Fruit fly (Drosophila melanogaster) whole organism, embryonic: Measurements from ENCODE around the gene CG10019.

Experiments
- ATbp ChIP-seq: fragments of 200-800 bp; sonication (Bioruptor generic); optimal IDR thresholded peaks from 2 replicates; lab custom pipeline; 2017; ENCODE audit warnings: missing biosample characterization, mild to moderate bottlenecking, missing genetic modification characterization, missing genetic modification reagents
- Aef1 ChIP-seq: fragments of 200-800 bp; sonication (Bioruptor generic); IDR thresholded peaks from 3 replicates; pipeline ENCODE4 v1.3.6; 2022; ENCODE audit warnings: missing biosample characterization, missing genetic modification characterization
- B-H2 ChIP-seq: fragments of 200-800 bp; sonication (Bioruptor generic); optimal IDR thresholded peaks from 2 replicates; lab custom pipeline; 2018; ENCODE audit warnings: missing biosample characterization, mild to moderate bottlenecking, missing genetic modification characterization
- CG10209 ChIP-seq: fragments of 200-800 bp; sonication (Bioruptor generic); optimal IDR thresholded peaks from 3 replicates; lab custom pipeline; 2017; ENCODE audit warnings: missing biosample characterization, mild to moderate bottlenecking, missing genetic modification characterization, missing genetic modification reagents
- CG10543 ChIP-seq: fragments of 200-800 bp; sonication (Bioruptor generic); optimal IDR thresholded peaks from 3 replicates; lab custom pipeline; 2017; ENCODE audit warnings: missing biosample characterization, mild to moderate bottlenecking, missing genetic modification characterization, moderate library complexity
- CG12104 ChIP-seq: fragments of 200-800 bp; sonication (Bioruptor generic); optimal IDR thresholded peaks from 3 replicates; lab custom pipeline; 2016; ENCODE audit warnings: missing biosample characterization, missing genetic modification characterization
- CG12769 ChIP-seq: fragments of 200-800 bp; sonication (Bioruptor generic); optimal IDR thresholded peaks from 2 replicates; lab custom pipeline; 2019; ENCODE audit warnings: missing biosample characterization, mild to moderate bottlenecking, missing genetic modification characterization, moderate library complexity
- CG14014 ChIP-seq: fragments of 200-800 bp; sonication (Bioruptor generic); IDR thresholded peaks from 2 replicates; pipeline ENCODE4 v1.3.6; 2022; ENCODE audit warnings: missing biosample characterization, missing genetic modification characterization
- CG15011 ChIP-seq: fragments of 200-800 bp; sonication (Bioruptor generic); optimal IDR thresholded peaks from 3 replicates; lab custom pipeline; 2018; ENCODE audit warnings: missing biosample characterization, mild to moderate bottlenecking, missing genetic modification characterization
- CG1602 ChIP-seq: fragments of 200-800 bp; sonication (Bioruptor generic); optimal IDR thresholded peaks from 3 replicates; lab custom pipeline; 2016; ENCODE audit warnings: missing biosample characterization, missing genetic modification characterization
- CG2199 ChIP-seq: fragments of 200-800 bp; sonication (Bioruptor generic); IDR thresholded peaks from 3 replicates; pipeline ENCODE4 v1.3.6; 2022; ENCODE audit warnings: missing biosample characterization, missing genetic modification characterization
- CG5180 ChIP-seq: fragments of 200-800 bp; sonication (Bioruptor generic); optimal IDR thresholded peaks from 3 replicates; lab custom pipeline; 2017; ENCODE audit warnings: missing biosample characterization, missing genetic modification characterization, mild to moderate bottlenecking, moderate library complexity, missing genetic modification reagents
- CG6175 ChIP-seq: fragments of 200-800 bp; sonication (Bioruptor generic); IDR thresholded peaks from 3 replicates; pipeline ENCODE4 v1.3.6; 2022; ENCODE audit warnings: missing biosample characterization, missing genetic modification characterization
- CG6813 ChIP-seq: fragments of 200-800 bp; sonication (Bioruptor generic); optimal IDR thresholded peaks from 2 replicates; lab custom pipeline; 2017; ENCODE audit warnings: missing biosample characterization, missing genetic modification characterization, mild to moderate bottlenecking, moderate library complexity, missing genetic modification reagents
- CG7839 ChIP-seq: fragments of 200-800 bp; sonication (Bioruptor generic); optimal IDR thresholded peaks from 3 replicates; lab custom pipeline; 2018; ENCODE audit warnings: missing biosample characterization, mild to moderate bottlenecking, missing genetic modification characterization, moderate library complexity
- CG7963 ChIP-seq: fragments of 200-800 bp; sonication (Bioruptor generic); IDR thresholded peaks from 3 replicates; pipeline ENCODE4 v1.3.6; 2022; ENCODE audit warnings: missing biosample characterization, missing genetic modification characterization; ENCODE audit not compliant: partially characterized antibody
- CG9727 ChIP-seq: fragments of 200-800 bp; sonication (Bioruptor generic); optimal IDR thresholded peaks from 3 replicates; lab custom pipeline; 2017; ENCODE audit warnings: missing biosample characterization, mild to moderate bottlenecking, missing genetic modification characterization
- Eip74EF ChIP-seq, 2 experiments: fragments of 200-800 bp in 1 of 2; fragments of >200 bp in 1 of 2; sonication (Bioruptor generic) in 1 of 2; optimal IDR thresholded peaks; 2 replicates each; lab custom pipeline; 2017 to 2019; ENCODE audit warnings: missing biosample characterization in 2 of 2, missing genetic modification characterization in 2 of 2, mild to moderate bottlenecking in 1 of 2, moderate library complexity in 1 of 2
- Fer1 ChIP-seq: fragments of 200-800 bp; sonication (Bioruptor generic); optimal IDR thresholded peaks from 2 replicates; lab custom pipeline; 2017; ENCODE audit warnings: missing biosample characterization, mild to moderate bottlenecking, missing genetic modification characterization
- Max ChIP-seq: fragments of 200-800 bp; sonication (Bioruptor generic); optimal IDR thresholded peaks from 2 replicates; lab custom pipeline; 2016; ENCODE audit warnings: missing biosample characterization, mild to moderate bottlenecking, missing genetic modification characterization
- Pdp1 ChIP-seq, 2 experiments: fragments of 200-800 bp; sonication (Bioruptor generic); optimal IDR thresholded peaks; 3 replicates each; lab custom pipeline; 2016; ENCODE audit warnings: missing biosample characterization in 2 of 2, missing genetic modification characterization in 2 of 2, mild to moderate bottlenecking in 1 of 2, moderate library complexity in 1 of 2
- Spps ChIP-seq: fragments of 200-800 bp; sonication (Bioruptor generic); optimal IDR thresholded peaks from 2 replicates; lab custom pipeline; 2018; ENCODE audit warnings: missing biosample characterization, mild to moderate bottlenecking, missing genetic modification characterization
- TFAM ChIP-seq: fragments of 200-800 bp; sonication (Bioruptor generic); optimal IDR thresholded peaks from 2 replicates; lab custom pipeline; 2017; ENCODE audit warnings: missing biosample characterization, missing genetic modification characterization, inconsistent platforms
- Xbp1 ChIP-seq: fragments of 200-800 bp; sonication (Bioruptor generic); optimal IDR thresholded peaks from 3 replicates; lab custom pipeline; 2016; ENCODE audit warnings: missing biosample characterization, mild to moderate bottlenecking, missing genetic modification characterization
- YL-1 ChIP-seq: fragments of 200-800 bp; sonication (Bioruptor generic); optimal IDR thresholded peaks from 3 replicates; lab custom pipeline; 2017; ENCODE audit warnings: missing biosample characterization, mild to moderate bottlenecking, missing genetic modification characterization
- chif ChIP-seq, 2 experiments: fragments of 200-800 bp; sonication (Bioruptor generic); optimal IDR thresholded peaks; 3 replicates each; lab custom pipeline; 2016; ENCODE audit warnings: missing biosample characterization in 2 of 2, missing genetic modification characterization in 2 of 2
- ci ChIP-seq: fragments of 200-800 bp; sonication (Bioruptor generic); IDR thresholded peaks from 3 replicates; pipeline ENCODE4 v1.3.6; 2022; ENCODE audit warnings: missing biosample characterization, missing genetic modification characterization
- cwo ChIP-seq: fragments of 200-800 bp; sonication (Bioruptor generic); optimal IDR thresholded peaks from 3 replicates; lab custom pipeline; 2017; ENCODE audit warnings: missing biosample characterization, missing genetic modification characterization, mild to moderate bottlenecking, moderate library complexity, missing genetic modification reagents
- dati ChIP-seq: fragments of 200-800 bp; sonication (Bioruptor generic); IDR thresholded peaks from 2 replicates; pipeline ENCODE4 v1.3.6; 2022; ENCODE audit warnings: missing biosample characterization, missing genetic modification characterization
- dmrt99B ChIP-seq: fragments of 200-800 bp; sonication (Bioruptor generic); optimal IDR thresholded peaks from 2 replicates; lab custom pipeline; 2018; ENCODE audit warnings: missing biosample characterization, mild to moderate bottlenecking, missing genetic modification characterization, moderate library complexity
- esg ChIP-seq: fragments of 200-800 bp; sonication (Bioruptor generic); conservative IDR thresholded peaks from 2 replicates; pipeline ENCODE4 v1.3.6; 2022; ENCODE audit warnings: missing biosample characterization, missing genetic modification characterization
- exex ChIP-seq: fragments of 200-800 bp; sonication (Bioruptor generic); optimal IDR thresholded peaks from 4 replicates; lab custom pipeline; 2018; ENCODE audit warnings: missing biosample characterization, mild to moderate bottlenecking, missing genetic modification characterization, moderate library complexity
- gcm2 ChIP-seq: fragments of 200-800 bp; sonication (Bioruptor generic); optimal IDR thresholded peaks from 2 replicates; lab custom pipeline; 2016; ENCODE audit warnings: missing biosample characterization, missing genetic modification characterization
- gsb-n ChIP-seq: fragments of 200-800 bp; sonication (Bioruptor generic); optimal IDR thresholded peaks from 3 replicates; lab custom pipeline; 2018; ENCODE audit warnings: missing biosample characterization, mild to moderate bottlenecking, missing genetic modification characterization
- gt ChIP-seq: fragments of 200-800 bp; sonication (Bioruptor generic); IDR thresholded peaks from 2 replicates; pipeline ENCODE4 v1.3.6; 2022; ENCODE audit warnings: missing biosample characterization, missing genetic modification characterization
- lola ChIP-seq, 3 experiments: fragments of >200 bp in 2 of 3; fragments of 200-800 bp in 1 of 3; sonication (Bioruptor generic) in 1 of 3; optimal IDR thresholded peaks; 2 replicates each; lab custom pipeline; 2017 to 2019; ENCODE audit warnings: missing biosample characterization in 3 of 3, missing genetic modification characterization in 3 of 3, mild to moderate bottlenecking in 1 of 3, moderate library complexity in 1 of 3
- pb ChIP-seq: fragments of 200-800 bp; sonication (Bioruptor generic); optimal IDR thresholded peaks from 3 replicates; lab custom pipeline; 2016; ENCODE audit warnings: missing biosample characterization, missing genetic modification characterization
- phol ChIP-seq: fragments of 200-800 bp; sonication (Bioruptor generic); optimal IDR thresholded peaks from 3 replicates; lab custom pipeline; 2018; ENCODE audit warnings: missing biosample characterization, mild to moderate bottlenecking, missing genetic modification characterization, moderate library complexity
- pum ChIP-seq: fragments of 200-800 bp; sonication (Bioruptor generic); optimal IDR thresholded peaks from 2 replicates; lab custom pipeline; 2016; ENCODE audit warnings: missing biosample characterization, missing genetic modification characterization
- repo ChIP-seq: fragments of 200-800 bp; sonication (Bioruptor generic); optimal IDR thresholded peaks from 2 replicates; lab custom pipeline; 2016; ENCODE audit warnings: missing biosample characterization, missing genetic modification characterization
- row ChIP-seq: fragments of 200-800 bp; sonication (Bioruptor generic); IDR thresholded peaks from 3 replicates; pipeline ENCODE4 v1.3.6; 2022; ENCODE audit warnings: missing biosample characterization, missing genetic modification characterization
- sens ChIP-seq: fragments of 200-800 bp; sonication (Bioruptor generic); peaks from one replicate; lab custom pipeline; 2016; ENCODE audit warnings: missing biosample characterization, missing genetic modification characterization
- sima ChIP-seq: fragments of 200-800 bp; sonication (Bioruptor generic); optimal IDR thresholded peaks from 2 replicates; lab custom pipeline; 2016; ENCODE audit warnings: missing biosample characterization, missing genetic modification characterization
- sisA ChIP-seq: fragments of 200-800 bp; sonication (Bioruptor generic); IDR thresholded peaks from 2 replicates; pipeline ENCODE4 v1.3.6; 2022; ENCODE audit warnings: missing biosample characterization, missing genetic modification characterization
- slp2 ChIP-seq: fragments of 200-800 bp; sonication (Bioruptor generic); optimal IDR thresholded peaks from 2 replicates; lab custom pipeline; 2016; ENCODE audit warnings: missing biosample characterization, missing genetic modification characterization
- sna ChIP-seq: fragments of 200-800 bp; sonication (Bioruptor generic); IDR thresholded peaks from 2 replicates; pipeline ENCODE4 v1.3.6; 2022; ENCODE audit warnings: missing biosample characterization, missing genetic modification characterization; ENCODE audit not compliant: partially characterized antibody
- tap ChIP-seq: fragments of 200-800 bp; optimal IDR thresholded peaks from 3 replicates; lab custom pipeline; 2019; ENCODE audit warnings: missing biosample characterization, mild to moderate bottlenecking, missing genetic modification characterization, moderate library complexity
- tio ChIP-seq: fragments of 200-800 bp; sonication (Bioruptor generic); optimal IDR thresholded peaks from 2 replicates; lab custom pipeline; 2017; ENCODE audit warnings: missing biosample characterization, missing genetic modification characterization, inconsistent platforms

CG10019 gene

DNA sequence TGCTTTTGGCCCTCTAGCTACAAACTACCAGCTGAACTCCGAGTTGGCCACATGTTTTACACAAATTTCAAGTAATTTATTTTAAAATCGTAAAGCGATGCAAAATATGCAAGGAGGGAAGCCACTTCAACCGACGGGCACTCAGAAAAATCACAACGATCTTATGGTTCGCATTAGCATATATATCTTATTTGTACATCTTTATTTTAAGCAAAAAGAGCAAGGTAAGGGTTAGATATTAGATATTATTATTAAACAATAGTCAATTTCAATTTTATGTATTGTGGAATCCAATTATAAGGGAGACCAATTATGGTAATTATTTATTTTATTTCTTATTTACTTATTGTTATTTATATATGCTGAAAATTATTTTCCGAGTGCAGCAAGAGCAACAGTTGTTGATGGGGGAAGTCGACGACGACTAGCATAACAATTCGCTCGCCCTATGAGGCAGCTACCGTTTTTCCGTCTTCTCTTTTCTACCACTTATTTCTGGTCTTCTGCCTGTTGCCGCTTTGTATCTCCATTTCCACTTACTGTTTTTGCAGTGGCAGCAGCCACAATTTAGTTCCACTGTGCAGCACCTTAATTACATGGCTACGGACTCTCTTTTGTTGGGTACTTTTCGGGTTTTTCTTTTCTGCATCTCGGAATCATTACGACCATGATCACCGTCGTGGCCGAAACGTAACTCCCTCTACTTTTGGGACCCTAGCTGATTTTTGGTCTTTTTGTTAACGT lies 39.6 kb downstream of the CG10019 start (continued):
- no peak for TF ChIP-seq CG6175 (GFP tag; lab: Robert Waterston, UW)
- TF ChIP-seq CG7839 = peak; percentile 66
- TF ChIP-seq ci (GFP tag; lab: Robert Waterston, UW) = no peak
- TF ChIP-seq row = peak; percentile 58
- TF ChIP-seq Xbp1 (GFP tag; lab: Kevin White, UChicago) = peak; percentile 54
- peak; percentile 73 for TF ChIP-seq gsb-n (tag; lab: Kevin White, UChicago)
- TF ChIP-seq Max = no peak
- TF ChIP-seq sisA (GFP tag; lab: Robert Waterston, UW) = peak; percentile 14; the same call in 1 of the 2 replicates
- TF ChIP-seq ATbp (GFP tag; lab: Kevin White, UChicago) = peak; percentile 55
- peak; percentile 18 for TF ChIP-seq CG1602 (GFP tag; lab: Kevin White, UChicago)
- TF ChIP-seq dmrt99B = peak; percentile 79
- no peak for TF ChIP-seq gt (GFP tag; lab: Robert Waterston, UW)
- no peak for TF ChIP-seq sna (GFP tag; lab: Robert Waterston, UW)
- TF ChIP-seq CG5180 = peak; percentile 49
- TF ChIP-seq pum = no peak
- peak; percentile 63 for TF ChIP-seq CG9727 (GFP tag; lab: Kevin White, UChicago)
- TF ChIP-seq tio = peak; percentile 34
- peak; percentile 20 for TF ChIP-seq Fer1 (GFP tag; lab: Kevin White, UChicago)
- TF ChIP-seq repo = no peak
- peak in 1 of 2 experiments; percentile 80 for TF ChIP-seq Eip74EF (GFP tag; optimal IDR thresholded peaks at IDR 0.05; lab: Kevin White, UChicago)
- no peak for TF ChIP-seq CG12769
- TF ChIP-seq CG2199 (GFP tag; lab: Robert Waterston, UW) = no peak
- TF ChIP-seq Spps (tag; lab: Kevin White, UChicago) = peak; percentile 56
- TF ChIP-seq TFAM (GFP tag; lab: Kevin White, UChicago) = no peak
- TF ChIP-seq CG6813 (GFP tag; lab: Kevin White, UChicago) = peak; percentile 18
- TF ChIP-seq YL-1 (GFP tag; lab: Kevin White, UChicago) = no peak
- no peak for TF ChIP-seq slp2 (GFP tag; lab: Kevin White, UChicago)
- peak; percentile 78 for TF ChIP-seq phol
- no peak for TF ChIP-seq B-H2 (GFP tag; lab: Kevin White, UChicago)
- TF ChIP-seq chif (GFP tag; optimal IDR thresholded peaks at IDR 0.05; lab: Kevin White, UChicago) = peak in 1 of 2 experiments; percentile 10
- peak; percentile 77 for TF ChIP-seq sens (GFP tag; lab: Kevin White, UChicago)
- TF ChIP-seq lola (GFP tag; optimal IDR thresholded peaks at IDR 0.05; lab: Kevin White, UChicago) = peak in 1 of 3 experiments; percentile 78
- peak; percentile 28 for TF ChIP-seq CG12104 (GFP tag; lab: Kevin White, UChicago)
- TF ChIP-seq CG10209 = peak; percentile 40
- no peak for TF ChIP-seq Pdp1 (GFP tag; optimal IDR thresholded peaks at IDR 0.05; lab: Kevin White, UChicago)
- no peak for TF ChIP-seq exex
- TF ChIP-seq gcm2 (GFP tag; lab: Kevin White, UChicago) = peak; percentile 2
- TF ChIP-seq sima = no peak
- peak; percentile 30; the same call in 1 of the 2 replicates for TF ChIP-seq esg (GFP tag; lab: Robert Waterston, UW)
- TF ChIP-seq CG15011 (GFP tag; lab: Kevin White, UChicago) = peak; percentile 25
- no peak for TF ChIP-seq CG10543 (GFP tag; lab: Kevin White, UChicago)
- TF ChIP-seq tap (tag; lab: Kevin White, UChicago) = peak; percentile 42
- TF ChIP-seq cwo (GFP tag; lab: Kevin White, UChicago) = no peak
- TF ChIP-seq Aef1 (GFP tag; lab: Robert Waterston, UW) = no peak
- no peak for TF ChIP-seq CG7963 (GFP tag; lab: Robert Waterston, UW)
- no peak for TF ChIP-seq CG14014
- no peak for TF ChIP-seq pb (GFP tag; lab: Kevin White, UChicago)
- TF ChIP-seq dati (GFP tag; lab: Robert Waterston, UW) = no peak
